Worm (Caenorhabditis elegans): ENCODE measurements around the gene rbr-2.

Gene rbr-2

ce11 chrIV:10935853-10936491 is 16.1 kb downstream of the rbr-2 start, which contains the start of gene lgg-2 (continued):
- TF ChIP-seq nhr-80 (tag; optimal IDR thresholded peaks at IDR 0.05) (peak; percentile 92), C06A6.2 (GFP tag; conservative IDR thresholded peaks at IDR 0.05) (peak; percentile 90), snpc-4 (GFP tag; optimal IDR thresholded peaks at IDR 0.05) (no peak), snpc-4 (tag; optimal IDR thresholded peaks at IDR 0.05) (peak in 3 of 4 experiments; percentile 25 to 71 (median 67)), let-607 (tag; optimal IDR thresholded peaks at IDR 0.05) (peak; percentile 69 to 87), lag-1 (GFP tag; IDR thresholded peaks at IDR 0.05) (no peak), B0019.2 (GFP tag; conservative IDR thresholded peaks at IDR 0.05) (no peak), die-1 (tag; optimal IDR thresholded peaks at IDR 0.05) (peak; percentile 21), somi-1 (GFP tag; optimal IDR thresholded peaks at IDR 0.05) (peak; percentile 95), rec-8 (tag; optimal IDR thresholded peaks at IDR 0.05) (no peak), nfyb-1 (GFP tag; IDR thresholded peaks at IDR 0.05) (peak; percentile 92), hrde-1 (tag; optimal IDR thresholded peaks at IDR 0.05; ENCODE audit: borderline replicate concordance) (no peak), Y67H2A.10 (GFP tag; conservative IDR thresholded peaks at IDR 0.05) (peak; percentile 73), lir-1 (GFP tag; conservative IDR thresholded peaks at IDR 0.05) (0 out of 2 replicates have a peak, but pooled peaks have one; percentile 7), tbp1 (GFP tag; optimal IDR thresholded peaks at IDR 0.05) (peak; percentile 60), F10E7.11 (tag; optimal IDR thresholded peaks at IDR 0.05) (no peak), akir-1 (GFP tag; optimal IDR thresholded peaks at IDR 0.05) (no peak), B0261.1 (tag; optimal IDR thresholded peaks at IDR 0.05) (peak; percentile 9), ztf-26 (tag; optimal IDR thresholded peaks at IDR 0.05) (peak; percentile 84), madf-3 (GFP tag; IDR thresholded peaks at IDR 0.05) (0 out of 2 replicates have a peak, but pooled peaks have one; percentile 64), F33H1.4 (GFP tag; IDR thresholded peaks at IDR 0.05) (peak; percentile 32), ztf-18 (tag; optimal IDR thresholded peaks at IDR 0.05) (peak; percentile 81), athp-1 (tag; optimal IDR thresholded peaks at IDR 0.05) (no peak), bed-1 (GFP tag; IDR thresholded peaks at IDR 0.05) (no peak), snpc-3.4 (tag; optimal IDR thresholded peaks at IDR 0.05) (no peak), F23B12.7 (tag; optimal IDR thresholded peaks at IDR 0.05; ENCODE audit: insufficient read depth) (no peak), Y56A3A.18 (GFP tag; IDR thresholded peaks at IDR 0.05) (peak; percentile 42; the same call in 1 of the 2 replicates), him-1 (tag; optimal IDR thresholded peaks at IDR 0.05) (no peak), F22D6.2 (tag; optimal IDR thresholded peaks at IDR 0.05) (peak; percentile 84), repo-1 (tag; optimal IDR thresholded peaks at IDR 0.05) (peak; percentile 47), Y53G8AR.9 (GFP tag; conservative IDR thresholded peaks at IDR 0.05) (peak; percentile 83), B0035.1 (tag; optimal IDR thresholded peaks at IDR 0.05) (peak; percentile 35), madf-10 (tag; optimal IDR thresholded peaks at IDR 0.05) (peak; percentile 85), mcd-1 (GFP tag; IDR thresholded peaks at IDR 0.05) (peak; percentile 80), nhr-27 (tag; optimal IDR thresholded peaks at IDR 0.05) (no peak), K12H6.12 (tag; optimal IDR thresholded peaks at IDR 0.05) (peak; percentile 68), egrh-3 (GFP tag; IDR thresholded peaks at IDR 0.05) (peak; percentile 11; the same call in 1 of the 2 replicates), mes-4 (tag; optimal IDR thresholded peaks at IDR 0.05) (no peak), atf-7 (tag; optimal IDR thresholded peaks at IDR 0.05) (peak; percentile 87), bed-2 (GFP tag; IDR thresholded peaks at IDR 0.05) (no peak)
